Worm (Caenorhabditis elegans) whole organism, late embryonic: ENCODE data around the gene Y54G2A.12.
"Not testable (repeated sequence)": the region's sequence is repeated elsewhere in the genome, so short reads cannot be mapped to it uniquely, and the experiment has no call there.

ENCODE experiments used
- C08G9.2 ChIP-seq: sonication (generic microtip); optimal IDR thresholded peaks from 2 replicates; lab custom pipeline; 2016; ENCODE audit warnings: mild to moderate bottlenecking, missing genetic modification characterization, moderate library complexity, missing compliant biosample characterization
- C38D4.7 ChIP-seq: fragments of 200-800 bp; sonication (Bioruptor generic); optimal IDR thresholded peaks from 2 replicates; lab custom pipeline; 2018; ENCODE audit warnings: mild to moderate bottlenecking, missing genetic modification characterization, moderate library complexity, missing compliant biosample characterization
- K09A11.1 ChIP-seq: sonication (generic microtip); optimal IDR thresholded peaks from 2 replicates; lab custom pipeline; 2017; ENCODE audit warnings: antibody characterized with exemption, mild to moderate bottlenecking, missing genetic modification characterization, missing compliant biosample characterization; ENCODE audit not compliant: insufficient read depth
- Y22D7AL.16 ChIP-seq: sonication (generic microtip); optimal IDR thresholded peaks from 2 replicates; lab custom pipeline; 2016; ENCODE audit warnings: missing genetic modification characterization, missing compliant biosample characterization
- ceh-14 ChIP-seq: sonication (generic microtip); optimal IDR thresholded peaks from 2 replicates; lab custom pipeline; 2016; ENCODE audit warnings: missing genotype, missing genetic modification characterization, missing compliant biosample characterization
- ceh-19 ChIP-seq: fragments of 200-800 bp; sonication (Bioruptor generic); optimal IDR thresholded peaks from 2 replicates; lab custom pipeline; 2018; ENCODE audit warnings: mild to moderate bottlenecking, missing genetic modification characterization, missing compliant biosample characterization
- ceh-30 ChIP-seq: fragments of 150-350 bp; optimal IDR thresholded peaks from 2 replicates; lab custom pipeline; 2014; ENCODE audit warnings: missing biosample characterization, missing genetic modification characterization
- ceh-31 ChIP-seq: sonication (generic microtip); optimal IDR thresholded peaks from 2 replicates; lab custom pipeline; 2016; ENCODE audit warnings: missing genetic modification characterization, missing compliant biosample characterization
- ceh-6 ChIP-seq: fragments of 200-800 bp; sonication (Bioruptor generic); optimal IDR thresholded peaks from 2 replicates; lab custom pipeline; 2018; ENCODE audit warnings: mild to moderate bottlenecking, missing genetic modification characterization, missing compliant biosample characterization
- dmd-4 ChIP-seq: sonication (generic microtip); optimal IDR thresholded peaks from 2 replicates; lab custom pipeline; 2016; ENCODE audit warnings: borderline replicate concordance, missing genetic modification characterization, missing compliant biosample characterization
- elt-2 ChIP-seq: sonication (generic microtip); optimal IDR thresholded peaks from 2 replicates; lab custom pipeline; 2016; ENCODE audit warnings: missing genetic modification reagents, missing genetic modification characterization, missing compliant biosample characterization
- ets-4 ChIP-seq: sonication (generic microtip); optimal IDR thresholded peaks from 2 replicates; lab custom pipeline; 2016; ENCODE audit warnings: missing genetic modification characterization, missing compliant biosample characterization
- eyg-1 ChIP-seq: sonication (generic microtip); optimal IDR thresholded peaks from 2 replicates; lab custom pipeline; 2016; ENCODE audit warnings: missing genotype, missing genetic modification characterization, missing compliant biosample characterization
- hlh-13 ChIP-seq: fragments of 200-800 bp; sonication (Bioruptor generic); optimal IDR thresholded peaks from 2 replicates; lab custom pipeline; 2018; ENCODE audit warnings: mild to moderate bottlenecking, missing genetic modification characterization, missing compliant biosample characterization
- hlh-15 ChIP-seq: sonication (generic microtip); optimal IDR thresholded peaks from 2 replicates; lab custom pipeline; 2016; ENCODE audit warnings: missing genetic modification characterization, missing compliant biosample characterization
- hlh-30 ChIP-seq: sonication (generic microtip); optimal IDR thresholded peaks from 2 replicates; lab custom pipeline; 2017; ENCODE audit warnings: antibody characterized with exemption, missing genetic modification characterization, missing compliant biosample characterization; ENCODE audit not compliant: insufficient read depth
- hlh-6 ChIP-seq: sonication (generic microtip); optimal IDR thresholded peaks from 2 replicates; lab custom pipeline; 2016; ENCODE audit warnings: missing genotype, missing genetic modification characterization, missing compliant biosample characterization
- nfya-1 ChIP-seq: sonication (generic microtip); optimal IDR thresholded peaks from 2 replicates; lab custom pipeline; 2017; ENCODE audit warnings: missing genetic modification characterization, mild to moderate bottlenecking, missing compliant biosample characterization, antibody characterized with exemption, moderate library complexity
- nhr-232 ChIP-seq: sonication (generic microtip); optimal IDR thresholded peaks from 2 replicates; lab custom pipeline; 2016; ENCODE audit warnings: missing genetic modification characterization, missing compliant biosample characterization
- pag-3 ChIP-seq: sonication (generic microtip); optimal IDR thresholded peaks from 2 replicates; lab custom pipeline; 2016; ENCODE audit warnings: missing compliant biosample characterization, missing genetic modification characterization, borderline replicate concordance
- pha-4 ChIP-seq: fragments of 150-350 bp; optimal IDR thresholded peaks from 2 replicates; lab custom pipeline; 2018; ENCODE audit warnings: missing biosample characterization, missing genetic modification reagents, missing genetic modification characterization
- sox-2 ChIP-seq: fragments of 200-800 bp; sonication (Bioruptor generic); IDR thresholded peaks from 2 replicates; pipeline ENCODE4 v1.3.6; 2022; ENCODE audit warnings: missing genetic modification reagents, missing genetic modification characterization, missing compliant biosample characterization
- sox-4 ChIP-seq: sonication (generic microtip); optimal IDR thresholded peaks from 2 replicates; lab custom pipeline; 2017; ENCODE audit warnings: mild to moderate bottlenecking, missing genetic modification characterization, inconsistent platforms, missing compliant biosample characterization
- syd-9 ChIP-seq: sonication (generic microtip); optimal IDR thresholded peaks from 2 replicates; lab custom pipeline; 2016; ENCODE audit warnings: mild to moderate bottlenecking, missing genetic modification characterization, moderate library complexity, missing compliant biosample characterization
- tbx-7 ChIP-seq: sonication (generic microtip); optimal IDR thresholded peaks from 2 replicates; lab custom pipeline; 2016; ENCODE audit warnings: missing genotype, missing genetic modification characterization, missing compliant biosample characterization
- unc-42 ChIP-seq: sonication (generic microtip); optimal IDR thresholded peaks from 2 replicates; lab custom pipeline; 2016; ENCODE audit warnings: missing genotype, missing genetic modification characterization, missing compliant biosample characterization
- unc-55 ChIP-seq: sonication (generic microtip); optimal IDR thresholded peaks from 2 replicates; lab custom pipeline; 2017; ENCODE audit warnings: missing biosample characterization, missing genetic modification reagents, missing genetic modification characterization
- zip-5 ChIP-seq: sonication (generic microtip); optimal IDR thresholded peaks from 2 replicates; lab custom pipeline; 2016; ENCODE audit warnings: missing genetic modification characterization, missing compliant biosample characterization

Gene Y54G2A.12

DNA sequence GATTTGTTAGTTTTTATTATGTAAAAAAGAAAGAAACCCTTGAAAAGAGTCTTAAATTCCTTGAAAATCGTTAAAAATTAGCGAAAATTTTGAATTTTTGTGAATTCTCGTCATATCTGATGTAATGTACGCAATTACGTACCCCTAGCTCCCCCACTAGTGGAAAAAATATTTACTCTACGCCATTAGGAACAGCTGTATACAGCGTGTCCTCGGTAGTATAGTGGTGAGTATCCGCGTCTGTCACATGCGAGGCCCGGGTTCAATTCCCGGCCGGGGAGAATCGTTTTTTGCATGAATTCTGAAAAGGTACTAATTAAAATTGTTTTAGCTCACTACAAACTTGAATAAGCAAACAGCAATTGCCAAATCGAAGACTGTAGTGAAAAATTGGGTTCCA is 17.2 kb upstream of the Y54G2A.12 start:
- TF ChIP-seq pag-3 (tag; lab: Kevin White, UChicago) (no peak), hlh-13 (GFP tag; lab: Kevin White, UChicago) (no peak), C38D4.7 (GFP tag; lab: Kevin White, UChicago) (no peak), sox-4 (tag; lab: Kevin White, UChicago) (no peak), ceh-31 (tag; lab: Kevin White, UChicago) (no peak), pha-4 (tag; lab: Kevin White, UChicago) (no peak), dmd-4 (no peak), sox-2 (GFP tag; lab: Robert Waterston, UW) (no peak)
- TF ChIP-seq, all 69 proteins: peak for 0

ce11 chrIV:2799389-2799788 is 16.7 kb upstream of the Y54G2A.12 start, which contains the start of gene Y54G2A.10:
Gene Y54G2A.10, plus strand, starts transcription at chrIV:2799689.
- TF ChIP-seq pag-3 (tag; lab: Kevin White, UChicago) (no peak), ceh-14 (no peak), ceh-19 (GFP tag; lab: Kevin White, UChicago) (no peak), syd-9 (tag; lab: Kevin White, UChicago) (no peak), nhr-232 (tag; lab: Kevin White, UChicago) (no peak), unc-42 (tag; lab: Kevin White, UChicago) (no peak), sox-4 (tag; lab: Kevin White, UChicago) (no peak), C08G9.2 (tag; lab: Kevin White, UChicago) (no peak), eyg-1 (tag; lab: Kevin White, UChicago) (no peak), zip-5 (tag; lab: Kevin White, UChicago) (no peak)

- TF ChIP-seq elt-2 (tag; lab: Kevin White, UChicago) (peak; percentile 14), ceh-30 (no peak)
These were observed 15.7 kb upstream of the Y54G2A.12 start, which contains the start of gene Y54G2A.52 for ce11 chrIV:2798339-2798738. Gene Y54G2A.52, minus strand, starts transcription at chrIV:2798686.

ce11 chrIV:2793956-2794355 is 11.3 kb upstream of the Y54G2A.12 start:
- no peak for TF ChIP-seq K09A11.1
- TF ChIP-seq nfya-1 (tag; lab: Kevin White, UChicago), result peak; percentile 72

ce11 chrIV:2788389-2788788 is 5.7 kb upstream of the Y54G2A.12 start, which contains the start of gene atln-1:
Gene atln-1, plus strand, starts transcription at chrIV:2788689.
- not testable (repeated sequence) for TF ChIP-seq Y22D7AL.16 (tag; lab: Kevin White, UChicago); hlh-6 (tag; lab: Kevin White, UChicago); C38D4.7 (GFP tag; lab: Kevin White, UChicago)

DNA sequence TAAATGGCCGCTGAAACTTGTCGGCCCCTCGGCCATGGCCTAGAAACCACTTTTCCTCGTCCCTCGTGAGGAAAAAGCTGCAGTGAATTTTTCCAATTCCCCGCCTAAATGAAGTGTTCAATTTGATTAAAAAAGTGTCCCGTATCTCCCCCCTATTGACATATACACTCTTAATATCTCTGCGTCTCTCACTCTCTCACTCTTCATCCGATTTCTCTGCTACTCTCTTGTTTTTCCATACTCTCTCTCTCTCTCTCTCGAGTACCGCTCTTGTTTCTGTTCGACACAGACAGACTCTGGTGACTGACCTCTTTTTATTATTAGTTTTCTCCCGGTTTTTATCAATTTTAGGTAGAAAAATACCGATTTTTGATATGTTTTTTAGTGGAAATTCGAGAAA is 2.4 kb upstream of the Y54G2A.12 start:
- peak; percentile 44 for TF ChIP-seq nfya-1 (tag; lab: Kevin White, UChicago)
- TF ChIP-seq hlh-15 (tag; lab: Kevin White, UChicago), result no peak
- no peak for TF ChIP-seq sox-4 (tag; lab: Kevin White, UChicago)
- TF ChIP-seq hlh-30 (tag; lab: Kevin White, UChicago), result no peak
- peak; percentile 71 for TF ChIP-seq unc-42 (tag; lab: Kevin White, UChicago)
- TF ChIP-seq ceh-6, result no peak
- no peak for TF ChIP-seq ets-4 (tag; lab: Kevin White, UChicago)
- TF ChIP-seq unc-55 (GFP tag; lab: Kevin White, UChicago), result peak; percentile 14
- no peak for TF ChIP-seq C08G9.2 (tag; lab: Kevin White, UChicago)

DNA sequence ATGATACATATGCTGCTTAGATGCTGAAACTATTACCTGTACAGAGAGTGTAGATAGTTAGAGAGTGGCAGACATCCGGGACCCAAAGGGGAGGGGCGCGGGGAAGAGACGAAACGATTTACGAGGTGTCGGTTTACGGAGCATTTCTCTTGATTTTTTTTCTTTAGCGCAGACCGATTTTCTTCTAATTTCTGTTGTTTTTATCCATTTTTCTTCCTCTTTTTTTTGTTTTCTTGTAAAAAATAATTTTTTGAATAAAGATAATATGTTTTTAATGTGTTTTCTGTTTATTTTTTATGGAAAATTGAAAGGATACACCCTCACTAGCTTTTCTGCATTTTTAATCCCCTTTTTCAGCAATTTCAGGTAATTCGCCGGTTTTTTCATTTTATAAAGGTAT is 4.8 kb downstream of the Y54G2A.12 start, which contains the start of gene Y54G2A.72:
TSS of gene Y54G2A.72 (plus strand) at position 301 of the 400 bp plus-strand sequence.
- not testable (repeated sequence) for TF ChIP-seq hlh-13 (GFP tag; lab: Kevin White, UChicago); tbx-7; syd-9 (tag; lab: Kevin White, UChicago)
